Worm (Caenorhabditis elegans) whole organism, early embryonic: Measurements from ENCODE around the gene T25D1.3.

Experiments used
- F13C5.2 ChIP-seq: sonication (generic microtip); optimal IDR thresholded peaks from 2 replicates; lab custom pipeline; 2017; ENCODE audit warnings: mild to moderate bottlenecking, missing genetic modification characterization, inconsistent platforms, missing compliant biosample characterization
- aly-1 ChIP-seq: sonication (generic microtip); optimal IDR thresholded peaks from 2 replicates; lab custom pipeline; 2016; ENCODE audit warnings: missing genetic modification characterization, missing compliant biosample characterization
- ceh-13 ChIP-seq: fragments of 200-800 bp; sonication (Bioruptor generic); optimal IDR thresholded peaks from 2 replicates; lab custom pipeline; 2018; ENCODE audit warnings: mild to moderate bottlenecking, missing genetic modification characterization, missing compliant biosample characterization
- ceh-36 ChIP-seq: sonication (generic microtip); optimal IDR thresholded peaks from 2 replicates; lab custom pipeline; 2016; ENCODE audit warnings: missing genetic modification characterization, inconsistent platforms, missing compliant biosample characterization
- pes-1 ChIP-seq: fragments of 200-800 bp; sonication (Bioruptor generic); IDR thresholded peaks from 2 replicates; pipeline ENCODE4 v1.3.6; 2022; ENCODE audit warnings: missing genetic modification reagents, missing genetic modification characterization, missing compliant biosample characterization
- sea-1 ChIP-seq: fragments of 200-800 bp; sonication (Bioruptor generic); conservative IDR thresholded peaks from 2 replicates; pipeline ENCODE4 v1.3.6; 2022; ENCODE audit warnings: missing genetic modification characterization, missing compliant biosample characterization
- tbx-11 ChIP-seq: fragments of 200-800 bp; sonication (Bioruptor generic); IDR thresholded peaks from 2 replicates; pipeline ENCODE4 v1.3.6; 2022; ENCODE audit warnings: missing genetic modification characterization, missing compliant biosample characterization
- tbx-37 ChIP-seq: fragments of 200-800 bp; sonication (Bioruptor generic); conservative IDR thresholded peaks from 2 replicates; pipeline ENCODE4 v1.3.6; 2022; ENCODE audit warnings: missing genetic modification reagents, missing genetic modification characterization, missing compliant biosample characterization

The T25D1.3 gene

DNA sequence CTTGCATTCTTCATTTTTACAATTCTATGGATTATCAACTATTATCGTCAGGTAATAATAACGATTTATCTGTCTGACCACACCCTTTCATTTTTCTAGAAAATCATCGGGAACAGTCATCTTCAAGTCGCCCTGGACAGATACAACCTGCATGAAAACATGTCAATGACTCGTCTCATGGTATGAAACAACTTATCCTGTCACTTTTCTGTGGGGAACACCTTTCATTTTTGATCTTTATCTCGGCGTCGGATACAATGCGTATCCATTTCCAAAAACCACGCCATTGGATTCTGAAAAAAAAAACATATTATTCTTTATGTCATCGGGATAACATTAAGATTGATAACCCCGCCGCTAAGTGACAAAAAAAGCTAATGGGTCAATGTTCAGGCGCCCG, 55.4 kb downstream of the T25D1.3 start:
- TF ChIP-seq F13C5.2 (tag; lab: Kevin White, UChicago) = no peak
- no peak for TF ChIP-seq tbx-11 (GFP tag; lab: Robert Waterston, UW)
- TF ChIP-seq ceh-13 = no peak
- no peak for TF ChIP-seq sea-1 (GFP tag; lab: Robert Waterston, UW)
- no peak for TF ChIP-seq pes-1
- TF ChIP-seq tbx-37 (GFP tag; lab: Robert Waterston, UW) = no peak
- TF ChIP-seq ceh-36 (tag; lab: Kevin White, UChicago) = no peak
- no peak for TF ChIP-seq aly-1 (tag; lab: Kevin White, UChicago)
